Fruit fly (Drosophila melanogaster): ENCODE data around the gene BicD.

The BicD gene

DNA sequence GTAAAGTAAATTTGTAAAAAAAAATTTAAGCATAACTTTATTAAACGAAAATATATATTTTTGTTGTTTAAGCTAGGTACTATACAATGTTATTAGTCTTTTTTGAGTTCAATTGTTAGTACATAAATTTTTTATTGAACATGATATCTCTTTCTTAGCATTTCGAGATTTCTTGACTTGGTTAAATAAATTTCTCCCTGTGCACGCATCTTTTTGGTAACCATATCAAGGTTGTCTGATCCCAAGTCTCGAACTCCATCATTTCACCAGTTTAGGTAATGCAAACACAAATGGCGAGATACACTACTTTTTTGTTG is 41.7 kb downstream of the BicD start (continued):
- TF ChIP-seq CG17359 (tag; optimal IDR thresholded peaks at IDR 0.05), result peak; percentile 46
- TF ChIP-seq CG8765 (GFP tag; IDR thresholded peaks at IDR 0.05), result no peak
- no peak for TF ChIP-seq oc (tag; optimal IDR thresholded peaks at IDR 0.05)
- no peak for TF ChIP-seq CG6854 (GFP tag; optimal IDR thresholded peaks at IDR 0.05)
- TF ChIP-seq dmrt99B (tag; optimal IDR thresholded peaks at IDR 0.05), result peak; percentile 70
- no peak for TF ChIP-seq wdn (GFP tag; IDR thresholded peaks at IDR 0.05)
- no peak for TF ChIP-seq peb (GFP tag; IDR thresholded peaks at IDR 0.05)
- no peak for TF ChIP-seq Dp (GFP tag; optimal IDR thresholded peaks at IDR 0.05)
- no peak for TF ChIP-seq CG43689 (GFP tag; IDR thresholded peaks at IDR 0.05)
- no peak for TF ChIP-seq CG9932 (GFP tag; IDR thresholded peaks at IDR 0.05)
- no peak for TF ChIP-seq CG7987 (GFP tag; optimal IDR thresholded peaks at IDR 0.05)
- no peak for TF ChIP-seq gsb (GFP tag; IDR thresholded peaks at IDR 0.05)
- 0 out of 3 replicates have a peak, but pooled peaks have one; percentile 34 for TF ChIP-seq dysf (GFP tag; IDR thresholded peaks at IDR 0.05)
- TF ChIP-seq eve (GFP tag; optimal IDR thresholded peaks at IDR 0.05), result peak in 1 of 2 experiments; percentile 18
- TF ChIP-seq CG11085 (GFP tag; IDR thresholded peaks at IDR 0.05), result no peak
- no peak for TF ChIP-seq CG2678 (tag; optimal IDR thresholded peaks at IDR 0.05)
- TF ChIP-seq Bteb2 (GFP tag; optimal IDR thresholded peaks at IDR 0.05), result no peak
- TF ChIP-seq CG8290 (GFP tag; optimal IDR thresholded peaks at IDR 0.05), result no peak
- TF ChIP-seq CG8290 (tag; optimal IDR thresholded peaks at IDR 0.05), result no peak
- no peak for TF ChIP-seq ttk (GFP tag; IDR thresholded peaks at IDR 0.05)
- peak; percentile 1 for TF ChIP-seq fd96Cb (tag; optimal IDR thresholded peaks at IDR 0.05)
- 0 out of 2 replicates have a peak, but pooled peaks have one; percentile 4 for TF ChIP-seq stc (GFP tag; IDR thresholded peaks at IDR 0.05)
- TF ChIP-seq CG11456 (GFP tag; IDR thresholded peaks at IDR 0.05), result no peak
- peak; percentile 35 for TF ChIP-seq Sox100B (GFP tag; optimal IDR thresholded peaks at IDR 0.05)
- no peak for TF ChIP-seq zf30C (GFP tag; optimal IDR thresholded peaks at IDR 0.05)
- peak; percentile 68 for TF ChIP-seq Sox102F (GFP tag; optimal IDR thresholded peaks at IDR 0.05)
- TF ChIP-seq Ets97D (GFP tag; optimal IDR thresholded peaks at IDR 0.05), result no peak
- no peak for TF ChIP-seq CG6689 (GFP tag; IDR thresholded peaks at IDR 0.05)
- TF ChIP-seq Ada2b (GFP tag; IDR thresholded peaks at IDR 0.05), result peak; percentile 17; the same call in 1 of the 2 replicates
- TF ChIP-seq Ets65A (GFP tag), result peak; percentile 39
- TF ChIP-seq CG1529 (GFP tag; optimal IDR thresholded peaks at IDR 0.05), result no peak
- no peak for TF ChIP-seq bigmax (GFP tag; optimal IDR thresholded peaks at IDR 0.05)
- peak; percentile 52 for TF ChIP-seq gem (tag; optimal IDR thresholded peaks at IDR 0.05)
- TF ChIP-seq Doc3 (GFP tag; IDR thresholded peaks at IDR 0.05; ENCODE audit: partially characterized antibody), result no peak
- peak; percentile 69; the same call in 1 of the 2 replicates for TF ChIP-seq Drgx (GFP tag; IDR thresholded peaks at IDR 0.05)
- TF ChIP-seq CG3281 (GFP tag; optimal IDR thresholded peaks at IDR 0.05), result no peak
- TF ChIP-seq Hmx (GFP tag; optimal IDR thresholded peaks at IDR 0.05), result no peak
- TF ChIP-seq CG7786 (GFP tag; optimal IDR thresholded peaks at IDR 0.05), result no peak
- no peak for TF ChIP-seq CG13123 (GFP tag; optimal IDR thresholded peaks at IDR 0.05)
- TF ChIP-seq NFAT (GFP tag; IDR thresholded peaks at IDR 0.05), result no peak
- TF ChIP-seq Poxn (GFP tag; IDR thresholded peaks at IDR 0.05), result no peak
- no peak for TF ChIP-seq CG1024 (GFP tag; IDR thresholded peaks at IDR 0.05)
- no peak for TF ChIP-seq CG16863 (GFP tag; optimal IDR thresholded peaks at IDR 0.05)
- TF ChIP-seq CG14441 (GFP tag; IDR thresholded peaks at IDR 0.05), result peak; percentile 14; the same call in 1 of the 2 replicates
- no peak for TF ChIP-seq CG14710 (tag; optimal IDR thresholded peaks at IDR 0.05)
- no peak for TF ChIP-seq Eip74EF (GFP tag; optimal IDR thresholded peaks at IDR 0.05)
- no peak for TF ChIP-seq stwl (tag; optimal IDR thresholded peaks at IDR 0.05)
- no peak for TF ChIP-seq CG13894 (tag; optimal IDR thresholded peaks at IDR 0.05)
- TF ChIP-seq sisA (GFP tag; IDR thresholded peaks at IDR 0.05), result no peak; the same call in 1 of the 2 replicates
- TF ChIP-seq CG12236 (GFP tag; optimal IDR thresholded peaks at IDR 0.05), result no peak
- TF ChIP-seq CkIIα-i1 (GFP tag; IDR thresholded peaks at IDR 0.05), result no peak
- TF ChIP-seq CG2129 (GFP tag; IDR thresholded peaks at IDR 0.05; ENCODE audit: partially characterized antibody), result no peak
- TF ChIP-seq Hsf (GFP tag; optimal IDR thresholded peaks at IDR 0.05), result no peak

All from whole organism, embryonic.